Fruit fly (Drosophila melanogaster): ENCODE measurements around the gene Uch-L5.

Gene Uch-L5

dm6 chr3L:9505007-9505712, 28.4 kb upstream of the Uch-L5 start, which contains the start of gene path (continued):
- TF ChIP-seq CG11560 (tag; IDR thresholded peaks at IDR 0.05) = no peak
- TF ChIP-seq CG6654 (GFP tag; optimal IDR thresholded peaks at IDR 0.05) = no peak
- TF ChIP-seq pho (GFP tag; optimal IDR thresholded peaks at IDR 0.05) = no peak
- TF ChIP-seq Deaf1 (tag; optimal IDR thresholded peaks at IDR 0.05) = peak; percentile 47
- TF ChIP-seq Sry-β (GFP tag; optimal IDR thresholded peaks at IDR 0.05) = peak; percentile 94
- no peak for TF ChIP-seq CG15073 (GFP tag; optimal IDR thresholded peaks at IDR 0.05)
- peak; percentile 57 for TF ChIP-seq CG13424 (tag; optimal IDR thresholded peaks at IDR 0.05)
- TF ChIP-seq p53 (GFP tag; optimal IDR thresholded peaks at IDR 0.05) = no peak
- no peak for TF ChIP-seq CG18011 (GFP tag; optimal IDR thresholded peaks at IDR 0.05)
- no peak for TF ChIP-seq CG17568 (GFP tag; optimal IDR thresholded peaks at IDR 0.05)
- no peak for TF ChIP-seq hbn (GFP tag; IDR thresholded peaks at IDR 0.05; ENCODE audit: partially characterized antibody)
- no peak for TF ChIP-seq CG9817 (tag; optimal IDR thresholded peaks at IDR 0.05)
- no peak for TF ChIP-seq Lhr (GFP tag; optimal IDR thresholded peaks at IDR 0.05)
- no peak for TF ChIP-seq Xbp1 (GFP tag; optimal IDR thresholded peaks at IDR 0.05)
- no peak for TF ChIP-seq ttk (GFP tag; IDR thresholded peaks at IDR 0.05)
- no peak for TF ChIP-seq gfzf (GFP tag; optimal IDR thresholded peaks at IDR 0.05)
- TF ChIP-seq BEAF-32 (GFP tag; optimal IDR thresholded peaks at IDR 0.05) = no peak
- peak; percentile 4 for TF ChIP-seq bcd (GFP tag; optimal IDR thresholded peaks at IDR 0.05)
- TF ChIP-seq odd (GFP tag; optimal IDR thresholded peaks at IDR 0.05) = no peak
- TF ChIP-seq nerfin-2 (GFP tag; IDR thresholded peaks at IDR 0.05; ENCODE audit: partially characterized antibody) = 0 out of 2 replicates have a peak, but pooled peaks have one; percentile 26
- peak; percentile 71 for TF ChIP-seq CG11504 (tag; optimal IDR thresholded peaks at IDR 0.05)
- no peak for TF ChIP-seq dysf (GFP tag; IDR thresholded peaks at IDR 0.05)
- TF ChIP-seq al (GFP tag; IDR thresholded peaks at IDR 0.05) = no peak
- no peak for TF ChIP-seq CG14860 (GFP tag; IDR thresholded peaks at IDR 0.05; ENCODE audit: partially characterized antibody)
- no peak for TF ChIP-seq her (GFP tag; optimal IDR thresholded peaks at IDR 0.05)
- TF ChIP-seq sima (GFP tag; optimal IDR thresholded peaks at IDR 0.05) = no peak
- TF ChIP-seq Sry-δ (GFP tag; optimal IDR thresholded peaks at IDR 0.05) = no peak
- no peak for TF ChIP-seq CG14667 (GFP tag; IDR thresholded peaks at IDR 0.05)
- TF ChIP-seq ken (GFP tag; IDR thresholded peaks at IDR 0.05) = no peak
- TF ChIP-seq Chrac-16 (GFP tag; optimal IDR thresholded peaks at IDR 0.05) = no peak
- no peak for TF ChIP-seq CG7928 (GFP tag; optimal IDR thresholded peaks at IDR 0.05)
- TF ChIP-seq pros (GFP tag; optimal IDR thresholded peaks at IDR 0.05) = no peak
- TF ChIP-seq CG34224 (GFP tag; IDR thresholded peaks at IDR 0.05; ENCODE audit: partially characterized antibody) = no peak; the same call in 2 of the 3 replicates
- no peak for TF ChIP-seq slp2 (GFP tag; optimal IDR thresholded peaks at IDR 0.05)
- TF ChIP-seq fd102C (GFP tag; optimal IDR thresholded peaks at IDR 0.05) = no peak
- peak; percentile 50 for TF ChIP-seq cwo (GFP tag; optimal IDR thresholded peaks at IDR 0.05)
- peak; percentile 58 for TF ChIP-seq CG8388 (GFP tag; optimal IDR thresholded peaks at IDR 0.05)
- TF ChIP-seq C15 (GFP tag; IDR thresholded peaks at IDR 0.05) = no peak
- no peak for TF ChIP-seq inv (GFP tag; IDR thresholded peaks at IDR 0.05; ENCODE audit: partially characterized antibody)
- no peak for TF ChIP-seq crp (GFP tag; optimal IDR thresholded peaks at IDR 0.05)
- TF ChIP-seq CG17361 (GFP tag; IDR thresholded peaks at IDR 0.05) = peak; percentile 77
- peak; percentile 14 for TF ChIP-seq gcm (GFP tag; optimal IDR thresholded peaks at IDR 0.05)
- TF ChIP-seq CG6854 (GFP tag; optimal IDR thresholded peaks at IDR 0.05) = no peak
- TF ChIP-seq HLH3B (GFP tag; IDR thresholded peaks at IDR 0.05) = no peak; the same call in 1 of the 2 replicates
- TF ChIP-seq maf-S (GFP tag; optimal IDR thresholded peaks at IDR 0.05) = no peak
- TF ChIP-seq Elba2 (GFP tag; optimal IDR thresholded peaks at IDR 0.05) = no peak
- no peak for TF ChIP-seq grn (GFP tag; optimal IDR thresholded peaks at IDR 0.05)
- TF ChIP-seq CG9437 (GFP tag; optimal IDR thresholded peaks at IDR 0.05) = peak; percentile 11
- TF ChIP-seq CG15601 (tag; optimal IDR thresholded peaks at IDR 0.05) = peak; percentile 28
